Worm (Caenorhabditis elegans) whole organism, L1 larva: ENCODE data around the gene C44B7.5.

Experiments
- aha-1 ChIP-seq: fragments of 150-350 bp; optimal IDR thresholded peaks from 2 replicates; lab custom pipeline; 2014; ENCODE audit warnings: missing biosample characterization, missing genetic modification characterization
- ama-1 ChIP-seq: fragments of 150-350 bp; optimal IDR thresholded peaks from 2 replicates; lab custom pipeline; 2014
- fos-1 ChIP-seq: fragments of 150-350 bp; optimal IDR thresholded peaks from 2 replicates; lab custom pipeline; 2014; ENCODE audit warnings: missing biosample characterization, missing genetic modification characterization
- hpl-2 ChIP-seq: fragments of 150-350 bp; optimal IDR thresholded peaks from 2 replicates; lab custom pipeline; 2014; ENCODE audit warnings: missing biosample characterization, missing genetic modification reagents, missing genetic modification characterization
- lin-15B ChIP-seq: fragments of 150-350 bp; sonication (generic microtip); optimal IDR thresholded peaks from 3 replicates; lab custom pipeline; 2014; ENCODE audit warnings: missing biosample characterization, missing genetic modification characterization
- mdl-1 ChIP-seq, 2 experiments: fragments of 150-350 bp; optimal IDR thresholded peaks; 2 replicates each; lab custom pipeline; 2014 to 2017; ENCODE audit warnings: missing biosample characterization in 2 of 2, missing genetic modification characterization in 2 of 2, inconsistent platforms in 1 of 2
- nhr-11 ChIP-seq: fragments of 150-350 bp; optimal IDR thresholded peaks from 2 replicates; lab custom pipeline; 2014; ENCODE audit warnings: missing biosample characterization, missing genetic modification characterization
- unc-130 ChIP-seq: fragments of 150-350 bp; optimal IDR thresholded peaks from 2 replicates; lab custom pipeline; 2017; ENCODE audit warnings: missing biosample characterization, missing genetic modification characterization, inconsistent platforms
- unc-62 ChIP-seq: fragments of 150-350 bp; optimal IDR thresholded peaks from 2 replicates; lab custom pipeline; 2014; ENCODE audit warnings: missing biosample characterization, missing genetic modification reagents, missing genetic modification characterization
- vab-15 ChIP-seq: sonication (generic microtip); optimal IDR thresholded peaks from 2 replicates; lab custom pipeline; 2017; ENCODE audit warnings: missing genotype, mild to moderate bottlenecking, missing genetic modification characterization, missing compliant biosample characterization

ce11 chrII:6829108-6829507 lies 43.3 kb downstream of the C44B7.5 start:
- TF ChIP-seq vab-15 (tag; lab: Kevin White, UChicago) (peak; percentile 7), mdl-1 (tag; optimal IDR thresholded peaks at IDR 0.05; lab: Kevin White, UChicago) (peak in 1 of 2 experiments; percentile 61), unc-130 (tag; lab: Kevin White, UChicago) (no peak), fos-1 (no peak), lin-15B (tag; lab: Kevin White, UChicago) (no peak), nhr-11 (tag; lab: Kevin White, UChicago) (no peak), hpl-2 (no peak), aha-1 (tag; lab: Kevin White, UChicago) (no peak), ama-1 (lab: Kevin White, UChicago) (no peak), unc-62 (no peak)
